Worm (Caenorhabditis elegans): ENCODE results near the gene zip-6.

DNA sequence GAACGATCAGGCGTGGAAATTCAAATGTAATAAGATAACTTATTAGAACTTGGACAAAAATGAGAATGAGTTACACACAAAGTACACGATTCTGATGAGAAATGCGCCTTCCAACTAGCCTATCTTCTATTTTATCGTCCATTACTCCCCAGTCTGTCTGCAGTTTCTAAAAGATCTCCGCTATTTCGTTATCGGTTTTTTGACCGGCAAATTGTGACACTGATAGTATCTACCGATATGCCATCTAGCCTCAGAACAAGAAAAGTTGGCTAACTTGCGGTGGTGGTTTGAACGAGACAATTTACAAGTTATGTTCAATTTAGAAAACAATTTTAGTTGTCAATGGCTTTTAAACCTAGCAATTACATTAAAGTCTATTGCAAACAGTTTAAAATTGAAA, 6.4 kb downstream of the zip-6 start:
- no peak for TF ChIP-seq ref-1 (GFP tag; conservative IDR thresholded peaks at IDR 0.05)
- no peak for TF ChIP-seq med-1 (GFP tag; optimal IDR thresholded peaks at IDR 0.05; ENCODE audit: insufficient read depth)
- TF ChIP-seq flt-1 (GFP tag; IDR thresholded peaks at IDR 0.05) = no peak
- no peak for TF ChIP-seq ztf-23 (GFP tag; IDR thresholded peaks at IDR 0.05)
- TF ChIP-seq ztf-29 (GFP tag; IDR thresholded peaks at IDR 0.05) = no peak
- no peak for TF ChIP-seq tab-1 (GFP tag; IDR thresholded peaks at IDR 0.05)
- no peak for TF ChIP-seq T22C8.4 (GFP tag; IDR thresholded peaks at IDR 0.05)
- TF ChIP-seq klf-2 (GFP tag; conservative IDR thresholded peaks at IDR 0.05) = no peak
- TF ChIP-seq cog-1 (tag; optimal IDR thresholded peaks at IDR 0.05) = no peak
